Fruit fly (Drosophila melanogaster) whole organism, pupa: ENCODE results near the gene capu.

Source experiments
- CG15710 ChIP-seq: fragments of 200-800 bp; sonication (Bioruptor generic); optimal IDR thresholded peaks from 2 replicates; lab custom pipeline; 2018; ENCODE audit warnings: missing biosample characterization, mild to moderate bottlenecking, missing genetic modification characterization, moderate library complexity
- CG17806 ChIP-seq: fragments of 200-800 bp; sonication (Bioruptor generic); optimal IDR thresholded peaks from 2 replicates; lab custom pipeline; 2018; ENCODE audit warnings: missing biosample characterization, mild to moderate bottlenecking, missing genetic modification characterization, moderate library complexity

dm6 chr2L:3877011-3877410, 25.6 kb downstream of the capu start:
- no peak for TF ChIP-seq CG15710
- no peak for TF ChIP-seq CG17806 (tag; lab: Kevin White, UChicago)
